Worm (Caenorhabditis elegans): ENCODE measurements around the gene F16G10.1.
A peak's percentile ranks its signal among the peaks of the same experiment; 100 is the strongest.

Gene F16G10.1

ce11 chrII:2379673-2380072 lies 24.4 kb upstream of the F16G10.1 start:
- TF ChIP-seq nhr-12 (tag; optimal IDR thresholded peaks at IDR 0.05): no peak
- no peak for TF ChIP-seq hlh-1 (tag; optimal IDR thresholded peaks at IDR 0.05)
- TF ChIP-seq bed-3 (GFP tag; optimal IDR thresholded peaks at IDR 0.05): no peak

ce11 chrII:2380174-2380573 lies 23.9 kb upstream of the F16G10.1 start, which contains the start of gene F16G10.7:
TSS of gene F16G10.7 (minus strand) at chrII:2380274.
- peak; percentile 29 for TF ChIP-seq lsy-2 (tag; optimal IDR thresholded peaks at IDR 0.05)
- TF ChIP-seq ceh-39 (tag; optimal IDR thresholded peaks at IDR 0.05): no peak
- TF ChIP-seq ham-2 (GFP tag; optimal IDR thresholded peaks at IDR 0.05): no peak
- TF ChIP-seq ceh-43 (GFP tag; optimal IDR thresholded peaks at IDR 0.05): no peak

ce11 chrII:2383334-2383733 lies 20.8 kb upstream of the F16G10.1 start, which contains the start of gene F16G10.8:
TSS of gene F16G10.8 (minus strand) at chrII:2383434.
- TF ChIP-seq hlh-1 (tag; optimal IDR thresholded peaks at IDR 0.05): no peak
- no peak for TF ChIP-seq flh-1 (GFP tag; optimal IDR thresholded peaks at IDR 0.05)
- TF ChIP-seq ces-1 (GFP tag; optimal IDR thresholded peaks at IDR 0.05): no peak
- TF ChIP-seq ceh-39 (tag; optimal IDR thresholded peaks at IDR 0.05): no peak
- no peak for TF ChIP-seq nhr-12 (tag; optimal IDR thresholded peaks at IDR 0.05)
- TF ChIP-seq nhr-28 (tag; optimal IDR thresholded peaks at IDR 0.05): no peak
- no peak for TF ChIP-seq elt-1 (tag; optimal IDR thresholded peaks at IDR 0.05; ENCODE audit: borderline replicate concordance, insufficient read depth)
- TF ChIP-seq bed-3 (GFP tag; optimal IDR thresholded peaks at IDR 0.05): no peak
- TF ChIP-seq blmp-1 (tag; optimal IDR thresholded peaks at IDR 0.05): no peak
- TF ChIP-seq drap-1 (GFP tag; optimal IDR thresholded peaks at IDR 0.05): no peak
- TF ChIP-seq lin-32 (GFP tag; optimal IDR thresholded peaks at IDR 0.05): no peak
- no peak for TF ChIP-seq unc-120 (tag; optimal IDR thresholded peaks at IDR 0.05; ENCODE audit: poor library complexity, severe bottlenecking)
- TF ChIP-seq elt-3 (tag; optimal IDR thresholded peaks at IDR 0.05): no peak
- no peak for TF ChIP-seq tbx-8 (GFP tag; optimal IDR thresholded peaks at IDR 0.05)
- TF ChIP-seq zip-8 (tag; optimal IDR thresholded peaks at IDR 0.05): no peak
- TF ChIP-seq unc-62 (GFP tag; optimal IDR thresholded peaks at IDR 0.05): no peak
- TF ChIP-seq nhr-237 (tag; optimal IDR thresholded peaks at IDR 0.05): no peak
- TF ChIP-seq snpc-4 (tag; optimal IDR thresholded peaks at IDR 0.05): no peak
- no peak for TF ChIP-seq ztf-11 (tag; optimal IDR thresholded peaks at IDR 0.05)

DNA sequence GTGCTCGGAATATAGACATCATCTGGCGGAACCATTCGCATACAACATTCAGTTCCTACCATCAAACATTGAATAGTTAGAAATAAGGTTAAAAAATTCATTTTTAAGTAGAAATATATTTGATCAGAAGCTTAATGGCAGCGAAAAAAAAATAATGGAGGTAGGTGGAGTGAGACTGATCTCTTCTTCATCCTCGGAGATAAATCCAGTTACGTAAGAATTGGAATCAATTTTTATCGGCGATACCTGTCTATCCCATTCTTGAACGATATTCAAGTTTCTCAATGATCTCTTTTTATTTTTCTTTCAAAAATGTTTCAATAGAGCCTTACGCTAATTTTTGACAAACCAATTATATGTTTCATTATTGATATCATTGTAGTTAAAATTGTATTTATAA lies 18.6 kb upstream of the F16G10.1 start, which contains the start of gene F16G10.9:
Gene F16G10.9 (minus strand): TSS at position 101 of the 400 bp plus-strand sequence.
- TF ChIP-seq unc-120 (tag; optimal IDR thresholded peaks at IDR 0.05; ENCODE audit: poor library complexity, severe bottlenecking) (no peak), nhr-28 (tag; optimal IDR thresholded peaks at IDR 0.05) (no peak), pha-4 (tag; optimal IDR thresholded peaks at IDR 0.05) (no peak), bed-3 (GFP tag; optimal IDR thresholded peaks at IDR 0.05) (no peak), sptf-1 (tag; optimal IDR thresholded peaks at IDR 0.05) (no peak), zip-8 (tag; optimal IDR thresholded peaks at IDR 0.05) (no peak), snpc-4 (tag; optimal IDR thresholded peaks at IDR 0.05) (no peak), tbx-8 (GFP tag; optimal IDR thresholded peaks at IDR 0.05) (no peak), nhr-237 (tag; optimal IDR thresholded peaks at IDR 0.05) (no peak), blmp-1 (tag; optimal IDR thresholded peaks at IDR 0.05) (no peak), ceh-43 (GFP tag; optimal IDR thresholded peaks at IDR 0.05) (no peak), lin-32 (GFP tag; optimal IDR thresholded peaks at IDR 0.05) (no peak)

- TF ChIP-seq ceh-43 (GFP tag; optimal IDR thresholded peaks at IDR 0.05) (no peak), ceh-83 (GFP tag; optimal IDR thresholded peaks at IDR 0.05) (no peak), ceh-39 (tag; optimal IDR thresholded peaks at IDR 0.05) (no peak), mep-1 (tag; optimal IDR thresholded peaks at IDR 0.05) (no peak), unc-39 (tag; optimal IDR thresholded peaks at IDR 0.05) (no peak), bed-3 (GFP tag; optimal IDR thresholded peaks at IDR 0.05) (no peak), blmp-1 (tag; optimal IDR thresholded peaks at IDR 0.05) (no peak), lin-32 (GFP tag; optimal IDR thresholded peaks at IDR 0.05) (no peak), nhr-237 (tag; optimal IDR thresholded peaks at IDR 0.05) (no peak), flh-1 (GFP tag; optimal IDR thresholded peaks at IDR 0.05) (no peak), hlh-1 (tag; optimal IDR thresholded peaks at IDR 0.05) (no peak), mab-5 (tag; optimal IDR thresholded peaks at IDR 0.05) (no peak), unc-62 (GFP tag; optimal IDR thresholded peaks at IDR 0.05) (no peak), lin-13 (tag; optimal IDR thresholded peaks at IDR 0.05) (no peak), unc-120 (tag; optimal IDR thresholded peaks at IDR 0.05; ENCODE audit: poor library complexity, severe bottlenecking) (no peak)
Observed at ce11 chrII:2390884-2391283, 13.2 kb upstream of the F16G10.1 start, which contains the start of gene F16G10.10. TSS of gene F16G10.10 (minus strand) at chrII:2390984.

DNA sequence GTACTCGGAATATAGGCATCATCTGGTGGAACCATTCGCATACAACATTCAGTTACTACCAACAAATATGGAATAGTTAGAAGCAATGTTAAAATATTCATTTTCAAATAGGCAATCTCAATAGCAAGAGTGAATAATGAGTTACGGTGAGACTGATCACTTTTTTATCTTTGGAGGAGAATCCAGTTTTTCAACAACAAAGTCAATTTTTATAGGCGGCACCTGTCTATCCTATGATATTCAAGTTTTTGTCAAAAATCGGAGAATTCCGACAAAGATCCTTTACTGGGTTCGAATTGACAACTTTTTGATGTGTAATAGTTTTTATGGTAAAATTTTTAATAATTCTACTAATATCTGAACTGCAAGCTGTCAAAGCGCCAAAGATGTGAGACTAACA lies 10.3 kb upstream of the F16G10.1 start, which contains the start of gene F16G10.11:
Gene F16G10.11 (minus strand): TSS at position 101 of the 400 bp plus-strand sequence.
- TF ChIP-seq ceh-39 (tag; optimal IDR thresholded peaks at IDR 0.05) (no peak), zip-8 (tag; optimal IDR thresholded peaks at IDR 0.05) (no peak), ces-1 (GFP tag; optimal IDR thresholded peaks at IDR 0.05) (no peak), ceh-83 (GFP tag; optimal IDR thresholded peaks at IDR 0.05) (no peak), nhr-12 (tag; optimal IDR thresholded peaks at IDR 0.05) (no peak)

Data from whole organism, mixed stage, embryonic.